Fruit fly (Drosophila melanogaster) whole organism, embryonic: ENCODE measurements around the gene CG33669.

Experiments used
- CG10565 ChIP-seq: fragments of 200-800 bp; sonication (Bioruptor generic); optimal IDR thresholded peaks from 3 replicates; lab custom pipeline; 2016; ENCODE audit warnings: missing biosample characterization, mild to moderate bottlenecking, missing genetic modification characterization
- CG12299 ChIP-seq: fragments of 200-800 bp; sonication (Bioruptor generic); optimal IDR thresholded peaks from 2 replicates; lab custom pipeline; 2018; ENCODE audit warnings: missing biosample characterization, mild to moderate bottlenecking, missing genetic modification characterization
- CG12391 ChIP-seq: fragments of 200-800 bp; sonication (Bioruptor generic); optimal IDR thresholded peaks from 3 replicates; lab custom pipeline; 2018; ENCODE audit warnings: missing biosample characterization, mild to moderate bottlenecking, missing genetic modification characterization, moderate library complexity
- CG12659 ChIP-seq: fragments of 200-800 bp; sonication (Bioruptor generic); optimal IDR thresholded peaks from 3 replicates; lab custom pipeline; 2017; ENCODE audit warnings: mild to moderate bottlenecking, missing biosample characterization, missing genetic modification reagents, missing genetic modification characterization
- CG13287 ChIP-seq: fragments of 200-800 bp; sonication (Bioruptor generic); IDR thresholded peaks from 2 replicates; pipeline ENCODE4 v1.3.6; 2022; ENCODE audit warnings: missing biosample characterization, missing genetic modification characterization; ENCODE audit not compliant: partially characterized antibody
- CG14710 ChIP-seq: fragments of 200-800 bp; sonication (Bioruptor generic); optimal IDR thresholded peaks from 3 replicates; lab custom pipeline; 2019; ENCODE audit warnings: missing biosample characterization, mild to moderate bottlenecking, missing genetic modification characterization, moderate library complexity
- CG15514 ChIP-seq: fragments of 200-800 bp; sonication (Bioruptor generic); optimal IDR thresholded peaks from 3 replicates; lab custom pipeline; 2017; ENCODE audit warnings: missing biosample characterization, missing genetic modification characterization, mild to moderate bottlenecking, moderate library complexity, missing genetic modification reagents
- CG17829 ChIP-seq: fragments of 200-800 bp; optimal IDR thresholded peaks from 2 replicates; lab custom pipeline; 2019; ENCODE audit warnings: missing biosample characterization, mild to moderate bottlenecking, missing genetic modification characterization, moderate library complexity
- CG18011 ChIP-seq: fragments of 200-800 bp; sonication (Bioruptor generic); optimal IDR thresholded peaks from 2 replicates; lab custom pipeline; 2017; ENCODE audit warnings: missing biosample characterization, missing genetic modification characterization, mild to moderate bottlenecking, moderate library complexity, missing genotype
- CG2116 ChIP-seq: fragments of 200-800 bp; sonication (Bioruptor generic); optimal IDR thresholded peaks from 3 replicates; lab custom pipeline; 2018; ENCODE audit warnings: missing biosample characterization, mild to moderate bottlenecking, missing genetic modification characterization
- CG33213 ChIP-seq: fragments of 200-800 bp; sonication (Bioruptor generic); optimal IDR thresholded peaks from 3 replicates; lab custom pipeline; 2016; ENCODE audit warnings: missing biosample characterization, missing genetic modification characterization
- CG3726 ChIP-seq: fragments of 200-800 bp; sonication (Bioruptor generic); IDR thresholded peaks from 3 replicates; pipeline ENCODE4, ENCODE4 v1.3.6; 2022; ENCODE audit warnings: missing biosample characterization, missing genetic modification characterization
- CG3847 ChIP-seq: fragments of 200-800 bp; sonication (Bioruptor generic); IDR thresholded peaks from 2 replicates; pipeline ENCODE4 v1.3.6; 2022; ENCODE audit warnings: missing biosample characterization, missing genetic modification characterization
- CG4404 ChIP-seq: fragments of 200-800 bp; sonication (Bioruptor generic); IDR thresholded peaks from 2 replicates; pipeline ENCODE4 v1.3.6; 2022; ENCODE audit warnings: missing biosample characterization, missing genetic modification characterization
- CG4617 ChIP-seq: fragments of 200-800 bp; sonication (Bioruptor generic); optimal IDR thresholded peaks from 3 replicates; lab custom pipeline; 2016; ENCODE audit warnings: missing biosample characterization, missing genetic modification characterization, borderline replicate concordance
- CG6654 ChIP-seq: fragments of 200-800 bp; sonication (Bioruptor generic); optimal IDR thresholded peaks from 2 replicates; lab custom pipeline; 2017; ENCODE audit warnings: missing biosample characterization, mild to moderate bottlenecking, missing genetic modification characterization
- CG8290 ChIP-seq, 3 experiments: fragments of 200-800 bp; sonication (Bioruptor generic); optimal IDR thresholded peaks; 2 replicates each; lab custom pipeline; 2016 to 2019; ENCODE audit warnings: missing biosample characterization in 3 of 3, missing genetic modification characterization in 3 of 3, mild to moderate bottlenecking in 2 of 3, moderate library complexity in 1 of 3
- CG8924 ChIP-seq: fragments of 200-800 bp; optimal IDR thresholded peaks from 3 replicates; lab custom pipeline; 2019; ENCODE audit warnings: missing biosample characterization, mild to moderate bottlenecking, missing genetic modification characterization, moderate library complexity
- CoRest ChIP-seq: fragments of 200-800 bp; sonication (Bioruptor generic); optimal IDR thresholded peaks from 3 replicates; lab custom pipeline; 2018; ENCODE audit warnings: missing biosample characterization, mild to moderate bottlenecking, missing genetic modification characterization, moderate library complexity
- Dbx ChIP-seq: fragments of 200-800 bp; sonication (Bioruptor generic); IDR thresholded peaks from 3 replicates; pipeline ENCODE4 v1.3.6; 2022; ENCODE audit warnings: missing biosample characterization, missing genetic modification characterization
- Dp ChIP-seq: fragments of 200-800 bp; sonication (Bioruptor generic); optimal IDR thresholded peaks from 2 replicates; lab custom pipeline; 2018; ENCODE audit warnings: missing biosample characterization, mild to moderate bottlenecking, missing genetic modification characterization, moderate library complexity
- Dref ChIP-seq: fragments of 200-800 bp; sonication (Bioruptor generic); IDR thresholded peaks from 2 replicates; pipeline ENCODE4 v1.3.6; 2022; ENCODE audit warnings: missing biosample characterization, missing genetic modification characterization
- E2f2 ChIP-seq: fragments of 200-800 bp; sonication (Bioruptor generic); IDR thresholded peaks from 2 replicates; pipeline ENCODE4 v1.3.6; 2022; ENCODE audit warnings: missing biosample characterization, missing genetic modification characterization
- Elba2 ChIP-seq: fragments of 200-800 bp; sonication (Bioruptor generic); optimal IDR thresholded peaks from 3 replicates; lab custom pipeline; 2016; ENCODE audit warnings: missing biosample characterization, missing genetic modification characterization
- Ets97D ChIP-seq: fragments of 200-800 bp; sonication (Bioruptor generic); optimal IDR thresholded peaks from 3 replicates; lab custom pipeline; 2016; ENCODE audit warnings: missing biosample characterization, missing genetic modification characterization
- Lhr ChIP-seq: fragments of 200-800 bp; sonication (Bioruptor generic); optimal IDR thresholded peaks from 3 replicates; lab custom pipeline; 2017; ENCODE audit warnings: mild to moderate bottlenecking, missing biosample characterization, missing genetic modification reagents, missing genetic modification characterization
- MBD-R2 ChIP-seq: fragments of 200-800 bp; sonication (Bioruptor generic); IDR thresholded peaks from 2 replicates; pipeline ENCODE4 v1.3.6; 2022; ENCODE audit warnings: missing biosample characterization, missing genetic modification characterization
- MESR4 ChIP-seq: fragments of 200-800 bp; sonication (Bioruptor generic); optimal IDR thresholded peaks from 2 replicates; lab custom pipeline; 2018; ENCODE audit warnings: missing biosample characterization, mild to moderate bottlenecking, missing genetic modification characterization, moderate library complexity
- Myb ChIP-seq: fragments of 200-800 bp; sonication (Bioruptor generic); optimal IDR thresholded peaks from 2 replicates; lab custom pipeline; 2016; ENCODE audit warnings: missing biosample characterization, missing genetic modification characterization
- Oli ChIP-seq: fragments of 200-800 bp; sonication (Bioruptor generic); optimal IDR thresholded peaks from 2 replicates; lab custom pipeline; 2018; ENCODE audit warnings: missing biosample characterization, mild to moderate bottlenecking, missing genetic modification characterization, moderate library complexity
- Pdp1 ChIP-seq, 2 experiments: fragments of 200-800 bp; sonication (Bioruptor generic); optimal IDR thresholded peaks; 3 replicates each; lab custom pipeline; 2016; ENCODE audit warnings: missing biosample characterization in 2 of 2, missing genetic modification characterization in 2 of 2, mild to moderate bottlenecking in 1 of 2, moderate library complexity in 1 of 2
- Scr ChIP-seq: fragments of 200-800 bp; sonication (Bioruptor generic); IDR thresholded peaks from 2 replicates; pipeline ENCODE4 v1.3.6; 2022; ENCODE audit warnings: missing biosample characterization, missing genetic modification characterization; ENCODE audit not compliant: partially characterized antibody
- Sin3A ChIP-seq: fragments of >200 bp; optimal IDR thresholded peaks from 2 replicates; lab custom pipeline; 2018
- TFAM ChIP-seq: fragments of 200-800 bp; sonication (Bioruptor generic); optimal IDR thresholded peaks from 2 replicates; lab custom pipeline; 2017; ENCODE audit warnings: missing biosample characterization, missing genetic modification characterization, inconsistent platforms
- Vsx1 ChIP-seq: fragments of 200-800 bp; sonication (Bioruptor generic); optimal IDR thresholded peaks from 2 replicates; lab custom pipeline; 2017; ENCODE audit warnings: missing biosample characterization, mild to moderate bottlenecking, missing genetic modification characterization, missing genetic modification reagents
- YL-1 ChIP-seq: fragments of 200-800 bp; sonication (Bioruptor generic); optimal IDR thresholded peaks from 3 replicates; lab custom pipeline; 2017; ENCODE audit warnings: missing biosample characterization, mild to moderate bottlenecking, missing genetic modification characterization
- cg ChIP-seq: fragments of 200-800 bp; sonication (Bioruptor generic); optimal IDR thresholded peaks from 3 replicates; lab custom pipeline; 2019; ENCODE audit warnings: missing biosample characterization, mild to moderate bottlenecking, missing genetic modification characterization, moderate library complexity
- hbn ChIP-seq: fragments of 200-800 bp; sonication (Bioruptor generic); IDR thresholded peaks from 2 replicates; pipeline ENCODE4 v1.3.6; 2022; ENCODE audit warnings: missing biosample characterization, missing genetic modification characterization; ENCODE audit not compliant: partially characterized antibody
- insv ChIP-seq, 2 experiments: fragments of 200-800 bp; sonication (Bioruptor generic); optimal IDR thresholded peaks; 3 replicates each; lab custom pipeline; 2016 to 2018; ENCODE audit warnings: missing biosample characterization in 2 of 2, missing genetic modification characterization in 2 of 2
- knrl ChIP-seq: fragments of 200-800 bp; sonication (Bioruptor generic); IDR thresholded peaks from 3 replicates; pipeline ENCODE4 v1.3.6; 2022; ENCODE audit warnings: missing biosample characterization, missing genetic modification characterization; ENCODE audit not compliant: partially characterized antibody
- phol ChIP-seq: fragments of 200-800 bp; sonication (Bioruptor generic); optimal IDR thresholded peaks from 3 replicates; lab custom pipeline; 2018; ENCODE audit warnings: missing biosample characterization, mild to moderate bottlenecking, missing genetic modification characterization, moderate library complexity
- pzg ChIP-seq: fragments of 200-800 bp; sonication (Bioruptor generic); optimal IDR thresholded peaks from 3 replicates; lab custom pipeline; 2018; ENCODE audit warnings: missing biosample characterization, mild to moderate bottlenecking, missing genetic modification characterization, moderate library complexity
- row ChIP-seq: fragments of 200-800 bp; sonication (Bioruptor generic); IDR thresholded peaks from 3 replicates; pipeline ENCODE4 v1.3.6; 2022; ENCODE audit warnings: missing biosample characterization, missing genetic modification characterization
- stwl ChIP-seq: fragments of 200-800 bp; sonication (Bioruptor generic); optimal IDR thresholded peaks from 3 replicates; lab custom pipeline; 2018; ENCODE audit warnings: missing biosample characterization, mild to moderate bottlenecking, missing genetic modification characterization, moderate library complexity
- trem ChIP-seq: fragments of 200-800 bp; optimal IDR thresholded peaks from 3 replicates; lab custom pipeline; 2019; ENCODE audit warnings: missing biosample characterization, mild to moderate bottlenecking, missing genetic modification characterization, moderate library complexity
- vvl ChIP-seq: fragments of 200-800 bp; sonication (Bioruptor generic); IDR thresholded peaks from 2 replicates; pipeline ENCODE4 v1.3.6; 2022; ENCODE audit warnings: missing biosample characterization, missing genetic modification characterization
- zf30C ChIP-seq: fragments of 200-800 bp; sonication (Bioruptor generic); optimal IDR thresholded peaks from 3 replicates; lab custom pipeline; 2018; ENCODE audit warnings: missing biosample characterization, mild to moderate bottlenecking, missing genetic modification characterization

Gene CG33669

dm6 chrX:6365632-6366356 is 34.1 kb downstream of the CG33669 start, which contains the start of the genes swa and Marf:
swa (minus strand) TSS chrX:6365708.
Marf (plus strand) TSS chrX:6365949.
- TF ChIP-seq CG12659 (GFP tag; lab: Kevin White, UChicago), result peak; percentile 24
- peak; percentile 13; the same call in 1 of the 2 replicates for TF ChIP-seq vvl
- peak; percentile 64 for TF ChIP-seq pzg (GFP tag; lab: Kevin White, UChicago)
- TF ChIP-seq CG4404 (GFP tag; lab: Robert Waterston, UW), result no peak
- TF ChIP-seq TFAM (GFP tag; lab: Kevin White, UChicago), result no peak
- TF ChIP-seq knrl (GFP tag; lab: Robert Waterston, UW), result peak; percentile 22; the same call in 1 of the 3 replicates
- peak; percentile 60 for TF ChIP-seq YL-1
- TF ChIP-seq CG14710 (tag; lab: Kevin White, UChicago), result peak; percentile 94
- TF ChIP-seq Elba2, result peak; percentile 48
- TF ChIP-seq CG2116 (GFP tag; lab: Kevin White, UChicago), result peak; percentile 13
- TF ChIP-seq trem, result peak; percentile 31
- peak; percentile 56 for TF ChIP-seq CG18011 (GFP tag; lab: Kevin White, UChicago)
- peak; percentile 52 for TF ChIP-seq phol
- peak; percentile 26; the same call in 1 of the 2 replicates for TF ChIP-seq CG13287 (GFP tag; lab: Robert Waterston, UW)
- TF ChIP-seq Scr (GFP tag; lab: Robert Waterston, UW), result no peak
- peak; percentile 34; the same call in 1 of the 2 replicates for TF ChIP-seq CG3847 (GFP tag; lab: Robert Waterston, UW)
- no peak for TF ChIP-seq CG10565 (GFP tag; lab: Kevin White, UChicago)
- peak; percentile 78 for TF ChIP-seq Myb (GFP tag; lab: Kevin White, UChicago)
- peak; percentile 60 for TF ChIP-seq Lhr (GFP tag; lab: Kevin White, UChicago)
- peak; percentile 39 for TF ChIP-seq CG4617 (GFP tag; lab: Kevin White, UChicago)
- no peak for TF ChIP-seq zf30C (GFP tag; lab: Kevin White, UChicago)
- peak; percentile 7 for TF ChIP-seq CG17829 (tag; lab: Kevin White, UChicago)
- peak; percentile 97 for TF ChIP-seq CG8924 (tag; lab: Kevin White, UChicago)
- TF ChIP-seq Pdp1 (GFP tag; optimal IDR thresholded peaks at IDR 0.05; lab: Kevin White, UChicago), result peak in 1 of 2 experiments; percentile 95
- TF ChIP-seq MBD-R2 (GFP tag; lab: Robert Waterston, UW), result 0 out of 2 replicates have a peak, but pooled peaks have one; percentile 37
- TF ChIP-seq CG12391 (tag; lab: Kevin White, UChicago), result peak; percentile 10
- peak; percentile 70 for TF ChIP-seq MESR4
- TF ChIP-seq CG33213 (GFP tag; lab: Kevin White, UChicago), result no peak
- TF ChIP-seq Sin3A (lab: Kevin White, UChicago), result peak; percentile 18
- TF ChIP-seq CG3726 (GFP tag; lab: Robert Waterston, UW), result no peak
- TF ChIP-seq Ets97D (GFP tag; lab: Kevin White, UChicago), result peak; percentile 6
- TF ChIP-seq Dref (GFP tag; lab: Robert Waterston, UW), result 0 out of 2 replicates have a peak, but pooled peaks have one; percentile 34
- TF ChIP-seq row, result peak; percentile 6; the same call in 1 of the 3 replicates
- no peak for TF ChIP-seq CG6654 (GFP tag; lab: Kevin White, UChicago)
- TF ChIP-seq Dbx, result no peak
- peak; percentile 97 for TF ChIP-seq stwl
- TF ChIP-seq Vsx1 (GFP tag; lab: Kevin White, UChicago), result no peak
- TF ChIP-seq CG12299 (tag; lab: Kevin White, UChicago), result peak; percentile 57
- peak; percentile 30 for TF ChIP-seq hbn
- peak; percentile 21 for TF ChIP-seq CG15514
- TF ChIP-seq Oli (tag; lab: Kevin White, UChicago), result no peak
- peak; percentile 43 for TF ChIP-seq CG8290 (GFP tag; optimal IDR thresholded peaks at IDR 0.05; lab: Kevin White, UChicago)
- TF ChIP-seq CG8290 (tag; optimal IDR thresholded peaks at IDR 0.05; lab: Kevin White, UChicago), result no peak
- TF ChIP-seq Dp (GFP tag; lab: Kevin White, UChicago), result peak; percentile 57
- peak; percentile 52 to 96 for TF ChIP-seq insv (GFP tag; optimal IDR thresholded peaks at IDR 0.05; lab: Kevin White, UChicago)
- TF ChIP-seq E2f2 (GFP tag; lab: Robert Waterston, UW), result peak; percentile 63
- peak; percentile 63 for TF ChIP-seq cg (GFP tag; lab: Kevin White, UChicago)
- peak; percentile 40 for TF ChIP-seq CoRest
